Fruit fly (Drosophila melanogaster) whole organism, embryonic: ENCODE results near the gene vsg.
A peak's percentile ranks its signal among the peaks of the same experiment; 100 is the strongest.

Source experiments
- ATbp ChIP-seq: fragments of 200-800 bp; sonication (Bioruptor generic); optimal IDR thresholded peaks from 2 replicates; lab custom pipeline; 2017; ENCODE audit warnings: missing biosample characterization, mild to moderate bottlenecking, missing genetic modification characterization, missing genetic modification reagents
- Ada2b ChIP-seq: fragments of 200-800 bp; sonication (Bioruptor generic); IDR thresholded peaks from 2 replicates; pipeline ENCODE4 v1.3.6; 2022; ENCODE audit warnings: missing biosample characterization, missing genetic modification characterization
- BtbVII ChIP-seq: fragments of 200-800 bp; sonication (Bioruptor generic); optimal IDR thresholded peaks from 3 replicates; lab custom pipeline; 2017; ENCODE audit warnings: missing biosample characterization, mild to moderate bottlenecking, missing genetic modification characterization
- CG10979 ChIP-seq: fragments of 200-800 bp; sonication (Bioruptor generic); optimal IDR thresholded peaks from 2 replicates; lab custom pipeline; 2018; ENCODE audit warnings: missing biosample characterization, mild to moderate bottlenecking, missing genetic modification characterization, moderate library complexity
- CG12219 ChIP-seq: fragments of 200-800 bp; sonication (Bioruptor generic); optimal IDR thresholded peaks from 3 replicates; lab custom pipeline; 2018; ENCODE audit warnings: missing biosample characterization, mild to moderate bottlenecking, missing genetic modification characterization
- CG12391 ChIP-seq: fragments of 200-800 bp; sonication (Bioruptor generic); optimal IDR thresholded peaks from 3 replicates; lab custom pipeline; 2018; ENCODE audit warnings: missing biosample characterization, mild to moderate bottlenecking, missing genetic modification characterization, moderate library complexity
- CG13123 ChIP-seq: fragments of 200-800 bp; sonication (Bioruptor generic); optimal IDR thresholded peaks from 2 replicates; lab custom pipeline; 2016; ENCODE audit warnings: missing biosample characterization, missing genetic modification characterization
- CG16813 ChIP-seq: fragments of 200-800 bp; sonication (Bioruptor generic); IDR thresholded peaks from 3 replicates; pipeline ENCODE4 v1.3.6; 2022; ENCODE audit warnings: missing biosample characterization, missing genetic modification characterization; ENCODE audit not compliant: partially characterized antibody
- CG17385 ChIP-seq: fragments of 200-800 bp; sonication (Bioruptor generic); optimal IDR thresholded peaks from 3 replicates; lab custom pipeline; 2018; ENCODE audit warnings: missing biosample characterization, mild to moderate bottlenecking, missing genetic modification characterization
- CG2116 ChIP-seq: fragments of 200-800 bp; sonication (Bioruptor generic); optimal IDR thresholded peaks from 3 replicates; lab custom pipeline; 2018; ENCODE audit warnings: missing biosample characterization, mild to moderate bottlenecking, missing genetic modification characterization
- CG2129 ChIP-seq: fragments of 200-800 bp; sonication (Bioruptor generic); IDR thresholded peaks from 2 replicates; pipeline ENCODE4 v1.3.6; 2022; ENCODE audit warnings: missing biosample characterization, missing genetic modification characterization; ENCODE audit not compliant: partially characterized antibody
- CG3847 ChIP-seq: fragments of 200-800 bp; sonication (Bioruptor generic); IDR thresholded peaks from 2 replicates; pipeline ENCODE4 v1.3.6; 2022; ENCODE audit warnings: missing biosample characterization, missing genetic modification characterization
- CG4854 ChIP-seq: fragments of 200-800 bp; sonication (Bioruptor generic); optimal IDR thresholded peaks from 2 replicates; lab custom pipeline; 2016; ENCODE audit warnings: missing biosample characterization, missing genetic modification characterization, inconsistent platforms
- CG5245 ChIP-seq: fragments of 200-800 bp; sonication (Bioruptor generic); optimal IDR thresholded peaks from 3 replicates; lab custom pipeline; 2016; ENCODE audit warnings: missing biosample characterization, missing genetic modification characterization
- CG6175 ChIP-seq: fragments of 200-800 bp; sonication (Bioruptor generic); IDR thresholded peaks from 3 replicates; pipeline ENCODE4 v1.3.6; 2022; ENCODE audit warnings: missing biosample characterization, missing genetic modification characterization
- CG6654 ChIP-seq: fragments of 200-800 bp; sonication (Bioruptor generic); optimal IDR thresholded peaks from 2 replicates; lab custom pipeline; 2017; ENCODE audit warnings: missing biosample characterization, mild to moderate bottlenecking, missing genetic modification characterization
- CG6683 ChIP-seq: fragments of 200-800 bp; sonication (Bioruptor generic); optimal IDR thresholded peaks from 2 replicates; lab custom pipeline; 2017; ENCODE audit warnings: missing biosample characterization, mild to moderate bottlenecking, missing genetic modification characterization, missing genetic modification reagents
- CG9876 ChIP-seq: fragments of 200-800 bp; sonication (Bioruptor generic); optimal IDR thresholded peaks from 2 replicates; lab custom pipeline; 2016; ENCODE audit warnings: missing biosample characterization, missing genetic modification characterization
- Drgx ChIP-seq: fragments of 200-800 bp; sonication (Bioruptor generic); IDR thresholded peaks from 2 replicates; pipeline ENCODE4 v1.3.6; 2022; ENCODE audit warnings: missing biosample characterization, missing genetic modification characterization
- Eip74EF ChIP-seq, 2 experiments: fragments of 200-800 bp in 1 of 2; fragments of >200 bp in 1 of 2; sonication (Bioruptor generic) in 1 of 2; optimal IDR thresholded peaks; 2 replicates each; lab custom pipeline; 2017 to 2019; ENCODE audit warnings: missing biosample characterization in 2 of 2, missing genetic modification characterization in 2 of 2, mild to moderate bottlenecking in 1 of 2, moderate library complexity in 1 of 2
- Hand ChIP-seq: fragments of 200-800 bp; sonication (Bioruptor generic); optimal IDR thresholded peaks from 2 replicates; lab custom pipeline; 2017; ENCODE audit warnings: mild to moderate bottlenecking, missing biosample characterization, missing genetic modification reagents, missing genetic modification characterization
- Hey ChIP-seq: fragments of 200-800 bp; sonication (Bioruptor generic); optimal IDR thresholded peaks from 3 replicates; lab custom pipeline; 2018; ENCODE audit warnings: missing biosample characterization, mild to moderate bottlenecking, missing genetic modification characterization
- Hr39 ChIP-seq: fragments of >200 bp; optimal IDR thresholded peaks from 2 replicates; lab custom pipeline; 2017
- Kr ChIP-seq: fragments of 200-800 bp; sonication (Bioruptor generic); optimal IDR thresholded peaks from 2 replicates; lab custom pipeline; 2017; ENCODE audit warnings: missing biosample characterization, mild to moderate bottlenecking, missing genetic modification characterization
- Opbp ChIP-seq: fragments of 200-800 bp; sonication (Bioruptor generic); IDR thresholded peaks from 3 replicates; pipeline ENCODE4 v1.3.6; 2022; ENCODE audit warnings: missing biosample characterization, missing genetic modification characterization; ENCODE audit not compliant: partially characterized antibody
- PHDP ChIP-seq: fragments of 200-800 bp; sonication (Bioruptor generic); optimal IDR thresholded peaks from 3 replicates; lab custom pipeline; 2018; ENCODE audit warnings: missing biosample characterization, mild to moderate bottlenecking, missing genetic modification characterization, moderate library complexity
- Ptx1 ChIP-seq: fragments of 200-800 bp; sonication (Bioruptor generic); IDR thresholded peaks from 2 replicates; pipeline ENCODE4 v1.3.6; 2022; ENCODE audit warnings: missing biosample characterization, missing genetic modification characterization
- Rx ChIP-seq: fragments of 200-800 bp; sonication (Bioruptor generic); IDR thresholded peaks from 2 replicates; pipeline ENCODE4 v1.3.6; 2022; ENCODE audit warnings: missing biosample characterization, missing genetic modification characterization
- TFAM ChIP-seq: fragments of 200-800 bp; sonication (Bioruptor generic); optimal IDR thresholded peaks from 2 replicates; lab custom pipeline; 2017; ENCODE audit warnings: missing biosample characterization, missing genetic modification characterization, inconsistent platforms
- ase ChIP-seq: fragments of 200-800 bp; sonication (Bioruptor generic); IDR thresholded peaks from 3 replicates; pipeline ENCODE4 v1.3.6; 2022; ENCODE audit warnings: missing biosample characterization, missing genetic modification characterization
- cad ChIP-seq: fragments of >200 bp; optimal IDR thresholded peaks from 2 replicates; lab custom pipeline; 2017; ENCODE audit warnings: missing biosample characterization, missing genetic modification characterization
- cg ChIP-seq: fragments of 200-800 bp; sonication (Bioruptor generic); optimal IDR thresholded peaks from 3 replicates; lab custom pipeline; 2019; ENCODE audit warnings: missing biosample characterization, mild to moderate bottlenecking, missing genetic modification characterization, moderate library complexity
- dan ChIP-seq: fragments of 200-800 bp; sonication (Bioruptor generic); IDR thresholded peaks from 2 replicates; pipeline ENCODE4 v1.3.6; 2022; ENCODE audit warnings: missing biosample characterization, missing genetic modification characterization
- ftz-f1 ChIP-seq: fragments of 200-800 bp; sonication (Bioruptor generic); optimal IDR thresholded peaks from 2 replicates; lab custom pipeline; 2016; ENCODE audit warnings: missing biosample characterization, missing genetic modification characterization
- gsb ChIP-seq: fragments of 200-800 bp; sonication (Bioruptor generic); IDR thresholded peaks from 2 replicates; pipeline ENCODE4 v1.3.6; 2022; ENCODE audit warnings: missing biosample characterization, missing genetic modification characterization
- kni ChIP-seq: fragments of 200-800 bp; sonication (Bioruptor generic); optimal IDR thresholded peaks from 3 replicates; lab custom pipeline; 2017; ENCODE audit warnings: mild to moderate bottlenecking, missing biosample characterization, missing genetic modification reagents, missing genetic modification characterization
- lab ChIP-seq: fragments of 200-800 bp; sonication (Bioruptor generic); optimal IDR thresholded peaks from 3 replicates; lab custom pipeline; 2017; ENCODE audit warnings: missing biosample characterization, missing genetic modification characterization, mild to moderate bottlenecking, moderate library complexity, missing genetic modification reagents
- nmo ChIP-seq: fragments of 200-800 bp; sonication (Bioruptor generic); optimal IDR thresholded peaks from 2 replicates; lab custom pipeline; 2018; ENCODE audit warnings: missing biosample characterization, mild to moderate bottlenecking, missing genetic modification characterization, moderate library complexity
- pb ChIP-seq: fragments of 200-800 bp; sonication (Bioruptor generic); optimal IDR thresholded peaks from 3 replicates; lab custom pipeline; 2016; ENCODE audit warnings: missing biosample characterization, missing genetic modification characterization
- scrt ChIP-seq: fragments of 200-800 bp; sonication (Bioruptor generic); optimal IDR thresholded peaks from 2 replicates; lab custom pipeline; 2018; ENCODE audit warnings: missing biosample characterization, mild to moderate bottlenecking, missing genetic modification characterization, moderate library complexity
- sd ChIP-seq: fragments of 200-800 bp; sonication (Bioruptor generic); optimal IDR thresholded peaks from 3 replicates; lab custom pipeline; 2018; ENCODE audit warnings: missing biosample characterization, mild to moderate bottlenecking, missing genetic modification characterization, moderate library complexity
- sens ChIP-seq: fragments of 200-800 bp; sonication (Bioruptor generic); peaks from one replicate; lab custom pipeline; 2016; ENCODE audit warnings: missing biosample characterization, missing genetic modification characterization
- so ChIP-seq: fragments of 200-800 bp; sonication (Bioruptor generic); IDR thresholded peaks from 3 replicates; pipeline ENCODE4 v1.3.6; 2022; ENCODE audit warnings: missing biosample characterization, missing genetic modification characterization
- sqz ChIP-seq: fragments of 200-800 bp; sonication (Bioruptor generic); optimal IDR thresholded peaks from 3 replicates; lab custom pipeline; 2018; ENCODE audit warnings: missing biosample characterization, mild to moderate bottlenecking, missing genetic modification characterization
- sr ChIP-seq: fragments of 200-800 bp; sonication (Bioruptor generic); IDR thresholded peaks from 3 replicates; pipeline ENCODE4 v1.3.6; 2022; ENCODE audit warnings: missing biosample characterization, missing genetic modification characterization
- stc ChIP-seq: fragments of 200-800 bp; sonication (Bioruptor generic); IDR thresholded peaks from 2 replicates; pipeline ENCODE4 v1.3.6; 2022; ENCODE audit warnings: missing biosample characterization, missing genetic modification characterization
- tna ChIP-seq: fragments of 200-800 bp; sonication (Bioruptor generic); IDR thresholded peaks from 2 replicates; pipeline ENCODE4 v1.3.6; 2022; ENCODE audit warnings: missing biosample characterization, missing genetic modification characterization; ENCODE audit not compliant: partially characterized antibody
- trh ChIP-seq: fragments of 200-800 bp; sonication (Bioruptor generic); optimal IDR thresholded peaks from 2 replicates; lab custom pipeline; 2016; ENCODE audit warnings: missing biosample characterization, missing genetic modification characterization
- unpg ChIP-seq: fragments of 200-800 bp; sonication (Bioruptor generic); optimal IDR thresholded peaks from 3 replicates; lab custom pipeline; 2018; ENCODE audit warnings: missing biosample characterization, mild to moderate bottlenecking, missing genetic modification characterization, moderate library complexity
- zfh2 ChIP-seq: fragments of 200-800 bp; sonication (Bioruptor generic); optimal IDR thresholded peaks from 2 replicates; lab custom pipeline; 2016; ENCODE audit warnings: missing biosample characterization, missing genetic modification characterization

Gene vsg

DNA sequence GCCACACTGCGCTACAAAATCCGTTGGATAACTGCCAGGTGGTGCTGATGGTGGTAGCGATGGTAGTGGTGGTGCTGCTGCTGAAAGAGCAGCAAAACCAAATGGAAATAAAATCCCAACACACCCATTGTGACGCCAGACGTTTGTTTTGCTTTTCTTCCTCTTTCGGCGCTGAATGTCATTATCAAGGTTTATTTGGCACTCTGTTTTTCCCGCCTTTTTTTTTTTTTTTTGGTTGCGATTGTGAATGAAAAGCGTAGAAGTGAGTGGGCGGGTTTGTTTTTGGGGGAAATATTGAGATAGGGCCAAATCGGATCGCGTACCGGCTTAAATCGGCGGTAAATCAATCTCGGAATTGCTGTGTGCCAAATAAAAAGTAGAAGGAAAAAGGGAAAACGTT, 36.9 kb upstream of the vsg start:
- TF ChIP-seq nmo (GFP tag; lab: Kevin White, UChicago) (no peak), Hand (GFP tag; lab: Kevin White, UChicago) (no peak), sens (GFP tag; lab: Kevin White, UChicago) (no peak), Drgx (0 out of 2 replicates have a peak, but pooled peaks have one; percentile 9), trh (GFP tag; lab: Kevin White, UChicago) (no peak), sr (peak; percentile 56; the same call in 1 of the 3 replicates), CG9876 (GFP tag; lab: Kevin White, UChicago) (no peak), ftz-f1 (GFP tag; lab: Kevin White, UChicago) (peak; percentile 4), CG16813 (no peak), Hr39 (lab: Kevin White, UChicago) (no peak), ATbp (GFP tag; lab: Kevin White, UChicago) (no peak), CG17385 (GFP tag; lab: Kevin White, UChicago) (peak; percentile 37)

- no peak for TF ChIP-seq tna (GFP tag; lab: Robert Waterston, UW)
- no peak for TF ChIP-seq gsb
- TF ChIP-seq CG5245 (GFP tag; lab: Kevin White, UChicago): no peak
- TF ChIP-seq dan (GFP tag; lab: Robert Waterston, UW): no peak
- TF ChIP-seq CG6683 (GFP tag; lab: Kevin White, UChicago): no peak
- TF ChIP-seq BtbVII (GFP tag; lab: Kevin White, UChicago): no peak
- peak; percentile 71 for TF ChIP-seq cg (GFP tag; lab: Kevin White, UChicago)
- TF ChIP-seq TFAM (GFP tag; lab: Kevin White, UChicago): no peak
- no peak for TF ChIP-seq ase (GFP tag; lab: Robert Waterston, UW)
- peak; percentile 24 for TF ChIP-seq kni (GFP tag; lab: Kevin White, UChicago)
- no peak for TF ChIP-seq lab (GFP tag; lab: Kevin White, UChicago)
- no peak for TF ChIP-seq CG2116 (GFP tag; lab: Kevin White, UChicago)
- no peak for TF ChIP-seq pb
- TF ChIP-seq Rx: no peak
- TF ChIP-seq CG3847 (GFP tag; lab: Robert Waterston, UW): no peak
- TF ChIP-seq Eip74EF (GFP tag; optimal IDR thresholded peaks at IDR 0.05; lab: Kevin White, UChicago): peak in 1 of 2 experiments; percentile 54
- TF ChIP-seq scrt (GFP tag; lab: Kevin White, UChicago): no peak
- no peak for TF ChIP-seq so (GFP tag; lab: Robert Waterston, UW)
- TF ChIP-seq PHDP (tag; lab: Kevin White, UChicago): peak; percentile 9
- TF ChIP-seq CG13123 (GFP tag; lab: Kevin White, UChicago): peak; percentile 18
- TF ChIP-seq Hey (tag; lab: Kevin White, UChicago): no peak
- no peak for TF ChIP-seq CG6175 (GFP tag; lab: Robert Waterston, UW)
- TF ChIP-seq CG12219 (GFP tag; lab: Kevin White, UChicago): no peak
- no peak for TF ChIP-seq zfh2
- no peak for TF ChIP-seq CG2129 (GFP tag; lab: Robert Waterston, UW)
- TF ChIP-seq CG6654 (GFP tag; lab: Kevin White, UChicago): no peak
- TF ChIP-seq CG12391 (tag; lab: Kevin White, UChicago): peak; percentile 6
- peak; percentile 3; the same call in 1 of the 2 replicates for TF ChIP-seq Ada2b (GFP tag; lab: Robert Waterston, UW)
- TF ChIP-seq sqz (GFP tag; lab: Kevin White, UChicago): peak; percentile 13
- TF ChIP-seq unpg (GFP tag; lab: Kevin White, UChicago): no peak
- TF ChIP-seq sd (tag; lab: Kevin White, UChicago): peak; percentile 20
- TF ChIP-seq Ptx1: no peak
- TF ChIP-seq CG10979 (tag; lab: Kevin White, UChicago): peak; percentile 27
- no peak for TF ChIP-seq Opbp (GFP tag; lab: Robert Waterston, UW)
- TF ChIP-seq CG4854 (GFP tag; lab: Kevin White, UChicago): no peak
- no peak for TF ChIP-seq cad (GFP tag; lab: Kevin White, UChicago)
- no peak; the same call in 1 of the 2 replicates for TF ChIP-seq stc (GFP tag; lab: Robert Waterston, UW)
- no peak for TF ChIP-seq Kr
Observed at dm6 chr3L:9678007-9678497, 36.1 kb upstream of the vsg start.
